Fruit fly (Drosophila melanogaster): ENCODE results near the gene ringer.
A peak's percentile ranks its signal among the peaks of the same experiment; 100 is the strongest.

ringer gene

dm6 chr3L:16309972-16310371, 49.3 kb downstream of the ringer start (continued):
- no peak for TF ChIP-seq CkIIα-i1 (GFP tag; IDR thresholded peaks at IDR 0.05)
- peak; percentile 54 for TF ChIP-seq CG12769 (tag; optimal IDR thresholded peaks at IDR 0.05)
- no peak for TF ChIP-seq Kr (GFP tag; optimal IDR thresholded peaks at IDR 0.05)
- TF ChIP-seq CG2120 (GFP tag; optimal IDR thresholded peaks at IDR 0.05), result peak; percentile 67
- TF ChIP-seq CG9215 (GFP tag; IDR thresholded peaks at IDR 0.05), result peak; percentile 42
- TF ChIP-seq CG1233 (GFP tag; optimal IDR thresholded peaks at IDR 0.05), result no peak
- TF ChIP-seq CG30403 (GFP tag; optimal IDR thresholded peaks at IDR 0.05), result peak; percentile 38
- no peak for TF ChIP-seq CG10959 (GFP tag; IDR thresholded peaks at IDR 0.05)
- TF ChIP-seq CG3065 (GFP tag; optimal IDR thresholded peaks at IDR 0.05), result no peak
- no peak for TF ChIP-seq trem (tag; optimal IDR thresholded peaks at IDR 0.05)
- no peak for TF ChIP-seq Spps (tag; optimal IDR thresholded peaks at IDR 0.05)
- TF ChIP-seq Opbp (GFP tag; IDR thresholded peaks at IDR 0.05; ENCODE audit: partially characterized antibody), result no peak
- no peak for TF ChIP-seq grn (GFP tag; optimal IDR thresholded peaks at IDR 0.05)
- TF ChIP-seq ara (GFP tag; IDR thresholded peaks at IDR 0.05), result 0 out of 2 replicates have a peak, but pooled peaks have one; percentile 14
- no peak for TF ChIP-seq Sin3A (optimal IDR thresholded peaks at IDR 0.05)
- TF ChIP-seq sima (GFP tag; optimal IDR thresholded peaks at IDR 0.05), result no peak
- TF ChIP-seq CG17385 (GFP tag; optimal IDR thresholded peaks at IDR 0.05), result no peak
- no peak for TF ChIP-seq CG6683 (GFP tag; optimal IDR thresholded peaks at IDR 0.05)
- no peak for TF ChIP-seq sna (GFP tag; IDR thresholded peaks at IDR 0.05; ENCODE audit: partially characterized antibody)
- peak; percentile 76 for TF ChIP-seq zfh2 (GFP tag; optimal IDR thresholded peaks at IDR 0.05)
- TF ChIP-seq ssp (GFP tag; IDR thresholded peaks at IDR 0.05), result no peak
- no peak for TF ChIP-seq CG17829 (tag; optimal IDR thresholded peaks at IDR 0.05)
- TF ChIP-seq lmd (GFP tag; IDR thresholded peaks at IDR 0.05), result peak; percentile 39; the same call in 1 of the 2 replicates
- TF ChIP-seq hkb (optimal IDR thresholded peaks at IDR 0.05), result no peak
- TF ChIP-seq hkb (GFP tag; IDR thresholded peaks at IDR 0.05), result 0 out of 2 replicates have a peak, but pooled peaks have one; percentile 31
- no peak for TF ChIP-seq pzg (GFP tag; optimal IDR thresholded peaks at IDR 0.05)
- TF ChIP-seq CG14441 (GFP tag; IDR thresholded peaks at IDR 0.05), result no peak
- TF ChIP-seq Eip74EF (GFP tag; optimal IDR thresholded peaks at IDR 0.05), result no peak
- TF ChIP-seq CG12659 (GFP tag; optimal IDR thresholded peaks at IDR 0.05), result no peak
- peak; percentile 10 for TF ChIP-seq CG15269 (tag; optimal IDR thresholded peaks at IDR 0.05)
- TF ChIP-seq CG9797 (GFP tag; optimal IDR thresholded peaks at IDR 0.05), result no peak
- peak; percentile 86 for TF ChIP-seq Med (GFP tag)
- TF ChIP-seq Adf1 (GFP tag; IDR thresholded peaks at IDR 0.05), result no peak
- TF ChIP-seq CG13894 (tag; optimal IDR thresholded peaks at IDR 0.05), result no peak
- TF ChIP-seq exex (tag; optimal IDR thresholded peaks at IDR 0.05), result no peak
- TF ChIP-seq oc (tag; optimal IDR thresholded peaks at IDR 0.05), result no peak
- TF ChIP-seq Hmx (GFP tag; optimal IDR thresholded peaks at IDR 0.05), result no peak
- no peak for TF ChIP-seq Atf3 (GFP tag; optimal IDR thresholded peaks at IDR 0.05)
- TF ChIP-seq CG9727 (GFP tag; optimal IDR thresholded peaks at IDR 0.05), result no peak
- no peak for TF ChIP-seq chm (GFP tag; IDR thresholded peaks at IDR 0.05)
- no peak for TF ChIP-seq CG17802 (tag; optimal IDR thresholded peaks at IDR 0.05)
- TF ChIP-seq CG33557 (GFP tag; optimal IDR thresholded peaks at IDR 0.05), result no peak
- TF ChIP-seq Atf-2 (GFP tag; optimal IDR thresholded peaks at IDR 0.05), result no peak
- TF ChIP-seq dmrt99B (tag; optimal IDR thresholded peaks at IDR 0.05), result no peak
- TF ChIP-seq CG11696 (GFP tag; IDR thresholded peaks at IDR 0.05), result no peak
- 0 out of 2 replicates have a peak, but pooled peaks have one; percentile 6 for TF ChIP-seq CG32532 (GFP tag; IDR thresholded peaks at IDR 0.05)
- TF ChIP-seq HLH4C (GFP tag; IDR thresholded peaks at IDR 0.05; ENCODE audit: partially characterized antibody), result no peak
- no peak for TF ChIP-seq CG7987 (GFP tag; optimal IDR thresholded peaks at IDR 0.05)
- TF ChIP-seq vfl (GFP tag; optimal IDR thresholded peaks at IDR 0.05), result no peak
- no peak for TF ChIP-seq CG6854 (GFP tag; optimal IDR thresholded peaks at IDR 0.05)
- peak; percentile 42 for TF ChIP-seq CG18599 (GFP tag; optimal IDR thresholded peaks at IDR 0.05)
- TF ChIP-seq kay (GFP tag; optimal IDR thresholded peaks at IDR 0.05), result no peak

Measured in whole organism, embryonic.